Fruit fly (Drosophila melanogaster): ENCODE data around the gene Aven.
A peak's percentile ranks its signal among the peaks of the same experiment; 100 is the strongest.

The Aven gene

dm6 chrX:12668723-12669122, 39.3 kb upstream of the Aven start (continued):
- TF ChIP-seq lbe (GFP tag; optimal IDR thresholded peaks at IDR 0.05) (no peak), crp (GFP tag; optimal IDR thresholded peaks at IDR 0.05) (no peak), Six4 (GFP tag; optimal IDR thresholded peaks at IDR 0.05) (no peak), Lpt (GFP tag; optimal IDR thresholded peaks at IDR 0.05) (no peak), shn (GFP tag; optimal IDR thresholded peaks at IDR 0.05) (no peak), grau (tag; optimal IDR thresholded peaks at IDR 0.05) (no peak), Antp (GFP tag; optimal IDR thresholded peaks at IDR 0.05) (no peak), Kr (GFP tag; optimal IDR thresholded peaks at IDR 0.05) (no peak), exex (tag; optimal IDR thresholded peaks at IDR 0.05) (peak; percentile 37), kni (GFP tag; optimal IDR thresholded peaks at IDR 0.05) (peak; percentile 21), Doc2 (GFP tag; IDR thresholded peaks at IDR 0.05) (no peak), vfl (GFP tag; optimal IDR thresholded peaks at IDR 0.05) (no peak), Hr78 (GFP tag; optimal IDR thresholded peaks at IDR 0.05) (peak in 1 of 2 experiments; percentile 85), ind (GFP tag; optimal IDR thresholded peaks at IDR 0.05) (no peak), H15 (GFP tag; IDR thresholded peaks at IDR 0.05) (no peak), Ets65A (GFP tag) (peak; percentile 38), CG5245 (GFP tag; optimal IDR thresholded peaks at IDR 0.05) (no peak), btn (GFP tag; optimal IDR thresholded peaks at IDR 0.05) (no peak), CoRest (tag; optimal IDR thresholded peaks at IDR 0.05) (no peak), esg (GFP tag; conservative IDR thresholded peaks at IDR 0.05) (no peak), cas (GFP tag; IDR thresholded peaks at IDR 0.05) (no peak), Optix (GFP tag; IDR thresholded peaks at IDR 0.05) (no peak), YL-1 (GFP tag; optimal IDR thresholded peaks at IDR 0.05) (no peak), Max (GFP tag; optimal IDR thresholded peaks at IDR 0.05) (no peak), sug (tag; optimal IDR thresholded peaks at IDR 0.05) (peak; percentile 85), klu (GFP tag; IDR thresholded peaks at IDR 0.05) (no peak), CG10543 (GFP tag; optimal IDR thresholded peaks at IDR 0.05) (peak; percentile 80), her (GFP tag; optimal IDR thresholded peaks at IDR 0.05) (no peak), CG6689 (GFP tag; IDR thresholded peaks at IDR 0.05) (no peak), CG2116 (GFP tag; optimal IDR thresholded peaks at IDR 0.05) (no peak), Hmr (GFP tag; optimal IDR thresholded peaks at IDR 0.05) (peak; percentile 1), rib (GFP tag; IDR thresholded peaks at IDR 0.05) (peak; percentile 33; the same call in 1 of the 2 replicates), gem (tag; optimal IDR thresholded peaks at IDR 0.05) (no peak), CG8089 (GFP tag; optimal IDR thresholded peaks at IDR 0.05) (no peak), cg (GFP tag; optimal IDR thresholded peaks at IDR 0.05) (peak; percentile 43), unpg (GFP tag; optimal IDR thresholded peaks at IDR 0.05) (no peak), GATAe (GFP tag; conservative IDR thresholded peaks at IDR 0.05) (no peak), oc (tag; optimal IDR thresholded peaks at IDR 0.05) (no peak), cwo (GFP tag; optimal IDR thresholded peaks at IDR 0.05) (peak; percentile 66), Bteb2 (GFP tag; optimal IDR thresholded peaks at IDR 0.05) (no peak), Hsf (GFP tag; optimal IDR thresholded peaks at IDR 0.05) (no peak), corto (GFP tag; optimal IDR thresholded peaks at IDR 0.05) (no peak), sqz (GFP tag; optimal IDR thresholded peaks at IDR 0.05) (peak; percentile 60), CG32772 (GFP tag; IDR thresholded peaks at IDR 0.05) (no peak), Dip2 (GFP tag; IDR thresholded peaks at IDR 0.05) (no peak), CG7556 (GFP tag; optimal IDR thresholded peaks at IDR 0.05) (no peak), caup (GFP tag; optimal IDR thresholded peaks at IDR 0.05; ENCODE audit: severe bottlenecking) (no peak), CG2889 (GFP tag; IDR thresholded peaks at IDR 0.05) (no peak), grn (GFP tag; optimal IDR thresholded peaks at IDR 0.05) (peak; percentile 80), tx (GFP tag; optimal IDR thresholded peaks at IDR 0.05) (no peak), chinmo (GFP tag; IDR thresholded peaks at IDR 0.05; ENCODE audit: partially characterized antibody) (0 out of 4 replicates have a peak, but pooled peaks have one; percentile 54), CG30020 (tag; optimal IDR thresholded peaks at IDR 0.05) (no peak)
